Fruit fly (Drosophila melanogaster) whole organism, embryonic: Measurements from ENCODE around the gene RpS2.

Source experiments
- Blimp-1 ChIP-seq: fragments of 200-800 bp; sonication (Bioruptor generic); optimal IDR thresholded peaks from 3 replicates; lab custom pipeline; 2018; ENCODE audit warnings: missing biosample characterization, missing genetic modification characterization, mild to moderate bottlenecking, moderate library complexity, missing genetic modification reagents
- CG10267 ChIP-seq: fragments of 200-800 bp; sonication (Bioruptor generic); optimal IDR thresholded peaks from 2 replicates; lab custom pipeline; 2018; ENCODE audit warnings: missing biosample characterization, mild to moderate bottlenecking, missing genetic modification characterization, moderate library complexity
- CG10321 ChIP-seq: fragments of 200-800 bp; sonication (Bioruptor generic); IDR thresholded peaks from 2 replicates; pipeline ENCODE4 v1.3.6; 2022; ENCODE audit warnings: missing biosample characterization, missing genetic modification characterization
- CG10959 ChIP-seq: fragments of 200-800 bp; sonication (Bioruptor generic); IDR thresholded peaks from 2 replicates; pipeline ENCODE4 v1.3.6; 2022; ENCODE audit warnings: missing biosample characterization, missing genetic modification characterization
- CG12071 ChIP-seq: fragments of 200-800 bp; sonication (Bioruptor generic); optimal IDR thresholded peaks from 3 replicates; lab custom pipeline; 2018; ENCODE audit warnings: missing biosample characterization, mild to moderate bottlenecking, missing genetic modification characterization
- CG12236 ChIP-seq: fragments of 200-800 bp; sonication (Bioruptor generic); optimal IDR thresholded peaks from 2 replicates; lab custom pipeline; 2016; ENCODE audit warnings: missing biosample characterization, missing genetic modification characterization
- CG12299 ChIP-seq: fragments of 200-800 bp; sonication (Bioruptor generic); optimal IDR thresholded peaks from 2 replicates; lab custom pipeline; 2018; ENCODE audit warnings: missing biosample characterization, mild to moderate bottlenecking, missing genetic modification characterization
- CG1603 ChIP-seq: fragments of 200-800 bp; sonication (Bioruptor generic); optimal IDR thresholded peaks from 2 replicates; lab custom pipeline; 2019; ENCODE audit warnings: missing biosample characterization, mild to moderate bottlenecking, missing genetic modification characterization, moderate library complexity
- CG2120 ChIP-seq: fragments of 200-800 bp; sonication (Bioruptor generic); optimal IDR thresholded peaks from 3 replicates; lab custom pipeline; 2016; ENCODE audit warnings: missing biosample characterization, missing genetic modification characterization
- CG2202 ChIP-seq: fragments of 200-800 bp; sonication (Bioruptor generic); optimal IDR thresholded peaks from 2 replicates; lab custom pipeline; 2018; ENCODE audit warnings: missing biosample characterization, mild to moderate bottlenecking, missing genetic modification characterization
- CG31388 ChIP-seq: fragments of 200-800 bp; sonication (Bioruptor generic); optimal IDR thresholded peaks from 2 replicates; lab custom pipeline; 2016; ENCODE audit warnings: missing biosample characterization, missing genetic modification characterization
- CG3726 ChIP-seq: fragments of 200-800 bp; sonication (Bioruptor generic); IDR thresholded peaks from 3 replicates; pipeline ENCODE4, ENCODE4 v1.3.6; 2022; ENCODE audit warnings: missing biosample characterization, missing genetic modification characterization
- CG4404 ChIP-seq: fragments of 200-800 bp; sonication (Bioruptor generic); IDR thresholded peaks from 2 replicates; pipeline ENCODE4 v1.3.6; 2022; ENCODE audit warnings: missing biosample characterization, missing genetic modification characterization
- CG4424 ChIP-seq: fragments of 200-800 bp; sonication (Bioruptor generic); optimal IDR thresholded peaks from 3 replicates; lab custom pipeline; 2016; ENCODE audit warnings: missing biosample characterization, missing genetic modification characterization
- CG6683 ChIP-seq: fragments of 200-800 bp; sonication (Bioruptor generic); optimal IDR thresholded peaks from 2 replicates; lab custom pipeline; 2017; ENCODE audit warnings: missing biosample characterization, mild to moderate bottlenecking, missing genetic modification characterization, missing genetic modification reagents
- CG7928 ChIP-seq: fragments of 200-800 bp; sonication (Bioruptor generic); optimal IDR thresholded peaks from 2 replicates; lab custom pipeline; 2017; ENCODE audit warnings: missing biosample characterization, mild to moderate bottlenecking, missing genetic modification characterization
- CG8388 ChIP-seq: fragments of 200-800 bp; sonication (Bioruptor generic); optimal IDR thresholded peaks from 2 replicates; lab custom pipeline; 2019; ENCODE audit warnings: missing biosample characterization, mild to moderate bottlenecking, missing genetic modification characterization, moderate library complexity
- CHES-1-like ChIP-seq: fragments of 200-800 bp; sonication (Bioruptor generic); optimal IDR thresholded peaks from 2 replicates; lab custom pipeline; 2016; ENCODE audit warnings: missing biosample characterization, missing genetic modification characterization
- Dip3 ChIP-seq: fragments of 200-800 bp; sonication (Bioruptor generic); optimal IDR thresholded peaks from 3 replicates; lab custom pipeline; 2016; ENCODE audit warnings: missing biosample characterization, missing genetic modification characterization
- ERR ChIP-seq: fragments of 200-800 bp; sonication (Bioruptor generic); optimal IDR thresholded peaks from 2 replicates; lab custom pipeline; 2016; ENCODE audit warnings: missing biosample characterization, missing genetic modification characterization
- HHEX ChIP-seq: fragments of 200-800 bp; sonication (Bioruptor generic); optimal IDR thresholded peaks from 3 replicates; lab custom pipeline; 2017; ENCODE audit warnings: missing biosample characterization, mild to moderate bottlenecking, missing genetic modification characterization, missing genetic modification reagents
- Hr39 ChIP-seq: fragments of >200 bp; optimal IDR thresholded peaks from 2 replicates; lab custom pipeline; 2017
- Mrtf ChIP-seq: fragments of 200-800 bp; sonication (Bioruptor generic); IDR thresholded peaks from 3 replicates; pipeline ENCODE4 v1.3.6; 2022; ENCODE audit warnings: missing biosample characterization, missing genetic modification characterization
- Nf-YC ChIP-seq: fragments of 200-800 bp; optimal IDR thresholded peaks from 3 replicates; lab custom pipeline; 2019; ENCODE audit warnings: missing biosample characterization, mild to moderate bottlenecking, missing genetic modification characterization, moderate library complexity
- Ravus ChIP-seq: fragments of 200-800 bp; sonication (Bioruptor generic); IDR thresholded peaks from 2 replicates; pipeline ENCODE4 v1.3.6; 2022; ENCODE audit warnings: missing biosample characterization, missing genetic modification characterization
- Sox102F ChIP-seq: fragments of 200-800 bp; sonication (Bioruptor generic); optimal IDR thresholded peaks from 2 replicates; lab custom pipeline; 2018; ENCODE audit warnings: missing biosample characterization, mild to moderate bottlenecking, missing genetic modification characterization, moderate library complexity
- Xbp1 ChIP-seq: fragments of 200-800 bp; sonication (Bioruptor generic); optimal IDR thresholded peaks from 3 replicates; lab custom pipeline; 2016; ENCODE audit warnings: missing biosample characterization, mild to moderate bottlenecking, missing genetic modification characterization
- YL-1 ChIP-seq: fragments of 200-800 bp; sonication (Bioruptor generic); optimal IDR thresholded peaks from 3 replicates; lab custom pipeline; 2017; ENCODE audit warnings: missing biosample characterization, mild to moderate bottlenecking, missing genetic modification characterization
- cato ChIP-seq: fragments of 200-800 bp; sonication (Bioruptor generic); optimal IDR thresholded peaks from 2 replicates; lab custom pipeline; 2016; ENCODE audit warnings: missing biosample characterization, missing genetic modification characterization, borderline replicate concordance
- corto ChIP-seq: fragments of 200-800 bp; sonication (Bioruptor generic); optimal IDR thresholded peaks from 2 replicates; lab custom pipeline; 2016; ENCODE audit warnings: missing biosample characterization, mild to moderate bottlenecking, missing genetic modification characterization, moderate library complexity
- danr ChIP-seq: fragments of 200-800 bp; sonication (Bioruptor generic); IDR thresholded peaks from 2 replicates; pipeline ENCODE4 v1.3.6; 2022; ENCODE audit warnings: missing biosample characterization, missing genetic modification characterization
- dm ChIP-seq: fragments of 200-800 bp; sonication (Bioruptor generic); optimal IDR thresholded peaks from 3 replicates; lab custom pipeline; 2016; ENCODE audit warnings: missing biosample characterization, missing genetic modification characterization
- eve ChIP-seq, 2 experiments: fragments of >200 bp; optimal IDR thresholded peaks; 2 replicates each; lab custom pipeline; 2017; ENCODE audit warnings: missing biosample characterization in 2 of 2, missing genetic modification characterization in 2 of 2
- eyg ChIP-seq: fragments of 200-800 bp; sonication (Bioruptor generic); optimal IDR thresholded peaks from 3 replicates; lab custom pipeline; 2016; ENCODE audit warnings: missing biosample characterization, missing genetic modification characterization
- fd64A ChIP-seq: fragments of 200-800 bp; sonication (Bioruptor generic); optimal IDR thresholded peaks from 3 replicates; lab custom pipeline; 2018; ENCODE audit warnings: missing biosample characterization, mild to moderate bottlenecking, missing genetic modification characterization
- gsb ChIP-seq: fragments of 200-800 bp; sonication (Bioruptor generic); IDR thresholded peaks from 2 replicates; pipeline ENCODE4 v1.3.6; 2022; ENCODE audit warnings: missing biosample characterization, missing genetic modification characterization
- gt ChIP-seq: fragments of 200-800 bp; sonication (Bioruptor generic); IDR thresholded peaks from 2 replicates; pipeline ENCODE4 v1.3.6; 2022; ENCODE audit warnings: missing biosample characterization, missing genetic modification characterization
- jigr1 ChIP-seq: fragments of 200-800 bp; sonication (Bioruptor generic); IDR thresholded peaks from 3 replicates; pipeline ENCODE4 v1.3.6; 2022; ENCODE audit warnings: missing biosample characterization, missing genetic modification characterization
- maf-S ChIP-seq: fragments of 200-800 bp; sonication (Bioruptor generic); optimal IDR thresholded peaks from 2 replicates; lab custom pipeline; 2016; ENCODE audit warnings: missing biosample characterization, missing genetic modification characterization
- mld ChIP-seq: fragments of 200-800 bp; sonication (Bioruptor generic); IDR thresholded peaks from 3 replicates; pipeline ENCODE4 v1.3.6; 2022; ENCODE audit warnings: missing biosample characterization, missing genetic modification characterization; ENCODE audit not compliant: partially characterized antibody
- nau ChIP-seq: fragments of 200-800 bp; sonication (Bioruptor generic); optimal IDR thresholded peaks from 3 replicates; lab custom pipeline; 2017; ENCODE audit warnings: missing biosample characterization, mild to moderate bottlenecking, missing genetic modification characterization, missing genetic modification reagents
- pita ChIP-seq: fragments of 200-800 bp; sonication (Bioruptor generic); optimal IDR thresholded peaks from 2 replicates; lab custom pipeline; 2017; ENCODE audit warnings: missing biosample characterization, mild to moderate bottlenecking, missing genetic modification characterization
- pum ChIP-seq: fragments of 200-800 bp; sonication (Bioruptor generic); optimal IDR thresholded peaks from 2 replicates; lab custom pipeline; 2016; ENCODE audit warnings: missing biosample characterization, missing genetic modification characterization
- salm ChIP-seq: fragments of 200-800 bp; sonication (Bioruptor generic); optimal IDR thresholded peaks from 2 replicates; lab custom pipeline; 2018; ENCODE audit warnings: missing biosample characterization, mild to moderate bottlenecking, missing genetic modification characterization
- scrt ChIP-seq: fragments of 200-800 bp; sonication (Bioruptor generic); optimal IDR thresholded peaks from 2 replicates; lab custom pipeline; 2018; ENCODE audit warnings: missing biosample characterization, mild to moderate bottlenecking, missing genetic modification characterization, moderate library complexity
- slbo ChIP-seq: fragments of 200-800 bp; sonication (Bioruptor generic); IDR thresholded peaks from 2 replicates; pipeline ENCODE4 v1.3.6; 2022; ENCODE audit warnings: missing biosample characterization, missing genetic modification characterization
- sr ChIP-seq: fragments of 200-800 bp; sonication (Bioruptor generic); IDR thresholded peaks from 3 replicates; pipeline ENCODE4 v1.3.6; 2022; ENCODE audit warnings: missing biosample characterization, missing genetic modification characterization
- ssp ChIP-seq: fragments of 200-800 bp; sonication (Bioruptor generic); IDR thresholded peaks from 2 replicates; pipeline ENCODE4 v1.3.6; 2022; ENCODE audit warnings: missing biosample characterization, missing genetic modification characterization
- stc ChIP-seq: fragments of 200-800 bp; sonication (Bioruptor generic); IDR thresholded peaks from 2 replicates; pipeline ENCODE4 v1.3.6; 2022; ENCODE audit warnings: missing biosample characterization, missing genetic modification characterization
- zen2 ChIP-seq: fragments of 200-800 bp; sonication (Bioruptor generic); IDR thresholded peaks from 3 replicates; pipeline ENCODE4 v1.3.6; 2022; ENCODE audit warnings: missing biosample characterization, missing genetic modification characterization; ENCODE audit not compliant: partially characterized antibody

Gene RpS2

dm6 chr2L:9915011-9915850 lies 17.9 kb upstream of the RpS2 start, which contains the start of gene yip2 (continued):
- TF ChIP-seq Mrtf (GFP tag; lab: Robert Waterston, UW): no peak
- peak; percentile 42 for TF ChIP-seq maf-S (GFP tag; lab: Kevin White, UChicago)
- TF ChIP-seq nau (GFP tag; lab: Kevin White, UChicago): peak; percentile 74
- TF ChIP-seq slbo (GFP tag; lab: Robert Waterston, UW): peak; percentile 75
- peak; percentile 29 for TF ChIP-seq salm (tag; lab: Kevin White, UChicago)
- no peak for TF ChIP-seq danr (GFP tag; lab: Robert Waterston, UW)
- TF ChIP-seq CG10959 (GFP tag; lab: Robert Waterston, UW): no peak
- no peak for TF ChIP-seq CG4404 (GFP tag; lab: Robert Waterston, UW)
- peak; percentile 10 for TF ChIP-seq CG12299
- TF ChIP-seq cato (GFP tag; lab: Kevin White, UChicago): no peak
- TF ChIP-seq CG8388 (GFP tag; lab: Kevin White, UChicago): peak; percentile 52
- peak; percentile 34 for TF ChIP-seq eyg (GFP tag; lab: Kevin White, UChicago)
- peak; percentile 51 for TF ChIP-seq scrt
- TF ChIP-seq fd64A (GFP tag; lab: Kevin White, UChicago): no peak
- no peak for TF ChIP-seq gsb (GFP tag; lab: Robert Waterston, UW)
- no peak for TF ChIP-seq Ravus (GFP tag; lab: Robert Waterston, UW)
- TF ChIP-seq Hr39 (lab: Kevin White, UChicago): no peak
- TF ChIP-seq Nf-YC (tag; lab: Kevin White, UChicago): peak; percentile 67
- no peak for TF ChIP-seq pita (GFP tag; lab: Kevin White, UChicago)
- TF ChIP-seq Sox102F: peak; percentile 74
- peak; percentile 43 for TF ChIP-seq HHEX (GFP tag; lab: Kevin White, UChicago)
- no peak for TF ChIP-seq pum (GFP tag; lab: Kevin White, UChicago)
- peak; percentile 42; the same call in 1 of the 2 replicates for TF ChIP-seq CG10321
- TF ChIP-seq dm: no peak
- peak; percentile 36 for TF ChIP-seq CG10267
- TF ChIP-seq CG6683 (GFP tag; lab: Kevin White, UChicago): peak; percentile 36
- no peak for TF ChIP-seq CG2202 (tag; lab: Kevin White, UChicago)
- peak; percentile 17 for TF ChIP-seq CG12236 (GFP tag; lab: Kevin White, UChicago)
- no peak for TF ChIP-seq CG3726
- TF ChIP-seq mld (GFP tag; lab: Robert Waterston, UW): 0 out of 3 replicates have a peak, but pooled peaks have one; percentile 33
- TF ChIP-seq CG1603 (tag; lab: Kevin White, UChicago): peak; percentile 53
- no peak for TF ChIP-seq eve (GFP tag; optimal IDR thresholded peaks at IDR 0.05; lab: Kevin White, UChicago)
- no peak for TF ChIP-seq CG31388
- TF ChIP-seq Blimp-1 (GFP tag; lab: Kevin White, UChicago): peak; percentile 42
- TF ChIP-seq corto (GFP tag; lab: Kevin White, UChicago): peak; percentile 22
- peak; percentile 64 for TF ChIP-seq stc (GFP tag; lab: Robert Waterston, UW)
- TF ChIP-seq CG7928 (GFP tag; lab: Kevin White, UChicago): no peak
- no peak for TF ChIP-seq ERR (GFP tag; lab: Kevin White, UChicago)
- TF ChIP-seq CHES-1-like (GFP tag; lab: Kevin White, UChicago): peak; percentile 65
- no peak for TF ChIP-seq zen2 (GFP tag; lab: Robert Waterston, UW)
- TF ChIP-seq Xbp1 (GFP tag; lab: Kevin White, UChicago): peak; percentile 76
- peak; percentile 52 for TF ChIP-seq Dip3 (GFP tag; lab: Kevin White, UChicago)
- peak; percentile 52 for TF ChIP-seq YL-1 (GFP tag; lab: Kevin White, UChicago)
- TF ChIP-seq CG12071 (GFP tag; lab: Kevin White, UChicago): peak; percentile 62
- no peak for TF ChIP-seq gt
- TF ChIP-seq jigr1 (GFP tag; lab: Robert Waterston, UW): no peak
- no peak for TF ChIP-seq ssp (GFP tag; lab: Robert Waterston, UW)
- TF ChIP-seq CG2120 (GFP tag; lab: Kevin White, UChicago): peak; percentile 83
- TF ChIP-seq CG4424 (GFP tag; lab: Kevin White, UChicago): peak; percentile 33
- no peak for TF ChIP-seq sr (GFP tag; lab: Robert Waterston, UW)
